Worm (Caenorhabditis elegans) whole organism, L4 larva: ENCODE measurements around the gene ser-7.

Source experiments
- R02D3.7 ChIP-seq: fragments of 150-350 bp; sonication (generic microtip); optimal IDR thresholded peaks from 3 replicates; lab custom pipeline; 2014; ENCODE audit warnings: missing biosample characterization, missing genetic modification characterization
- Y105C5A.15 ChIP-seq: fragments of 200-800 bp; sonication (Bioruptor generic); IDR thresholded peaks from 2 replicates; pipeline ENCODE4 v1.3.6; 2022; ENCODE audit warnings: missing genetic modification characterization, missing compliant biosample characterization
- ama-1 ChIP-seq: fragments of 150-350 bp; optimal IDR thresholded peaks from 2 replicates; lab custom pipeline; 2014; ENCODE audit warnings: inconsistent platforms, mixed read lengths
- egl-27 ChIP-seq: sonication (generic microtip); optimal IDR thresholded peaks from 3 replicates; lab custom pipeline; 2017; ENCODE audit warnings: missing biosample characterization, missing genetic modification reagents, missing genetic modification characterization
- jun-1 ChIP-seq: fragments of 150-350 bp; optimal IDR thresholded peaks from 2 replicates; lab custom pipeline; 2014; ENCODE audit warnings: missing biosample characterization, missing genetic modification reagents, missing genetic modification characterization
- lin-13 ChIP-seq: fragments of 150-350 bp; optimal IDR thresholded peaks from 2 replicates; lab custom pipeline; 2014; ENCODE audit warnings: missing biosample characterization, missing genetic modification reagents, missing genetic modification characterization
- lin-39 ChIP-seq: fragments of 150-350 bp; optimal IDR thresholded peaks from 2 replicates; lab custom pipeline; 2014; ENCODE audit warnings: missing biosample characterization, missing genetic modification reagents, missing genetic modification characterization
- mdt-29 ChIP-seq: fragments of 200-800 bp; sonication (Bioruptor generic); IDR thresholded peaks from 2 replicates; pipeline ENCODE4 v1.3.6; 2022; ENCODE audit warnings: missing genetic modification reagents, missing genetic modification characterization, missing compliant biosample characterization
- mes-2 ChIP-seq: sonication (generic microtip); optimal IDR thresholded peaks from 2 replicates; lab custom pipeline; 2016; ENCODE audit warnings: missing genotype, mild to moderate bottlenecking, missing genetic modification characterization, missing compliant biosample characterization; ENCODE audit not compliant: poor library complexity, severe bottlenecking

ce11 chrX:2697645-2698044, 24.3 kb downstream of the ser-7 start:
- TF ChIP-seq mes-2 (tag; lab: Kevin White, UChicago) = no peak
- TF ChIP-seq egl-27 (tag; lab: Kevin White, UChicago) = no peak
- TF ChIP-seq lin-13 (GFP tag; lab: Kevin White, UChicago) = no peak
- no peak for TF ChIP-seq R02D3.7 (tag; lab: Kevin White, UChicago)
- TF ChIP-seq Y105C5A.15 = no peak
- no peak for TF ChIP-seq mdt-29
- no peak for TF ChIP-seq ama-1
- TF ChIP-seq lin-39 = no peak
- TF ChIP-seq jun-1 = no peak
